Worm (Caenorhabditis elegans) whole organism, L3 larva: Measurements from ENCODE around the gene pigk-1.

Experiments used
- R02D3.7 ChIP-seq: fragments of 150-350 bp; optimal IDR thresholded peaks from 2 replicates; lab custom pipeline; 2014; ENCODE audit warnings: missing biosample characterization, missing genetic modification characterization
- ZK546.5 ChIP-seq: sonication (generic microtip); optimal IDR thresholded peaks from 2 replicates; lab custom pipeline; 2017; ENCODE audit warnings: missing biosample characterization, missing genetic modification characterization
- ama-1 ChIP-seq: fragments of 150-350 bp; optimal IDR thresholded peaks from 2 replicates; lab custom pipeline; 2018
- ceh-16 ChIP-seq: sonication (generic microtip); optimal IDR thresholded peaks from 2 replicates; lab custom pipeline; 2017; ENCODE audit warnings: missing biosample characterization, missing genetic modification characterization
- ceh-28 ChIP-seq: fragments of 150-350 bp; optimal IDR thresholded peaks from 2 replicates; lab custom pipeline; 2014; ENCODE audit warnings: missing biosample characterization, missing genetic modification reagents, missing genetic modification characterization
- ceh-82 ChIP-seq: fragments of 150-350 bp; optimal IDR thresholded peaks from 2 replicates; lab custom pipeline; 2014; ENCODE audit warnings: missing biosample characterization, missing genetic modification characterization
- daf-12 ChIP-seq: fragments of 150-350 bp; optimal IDR thresholded peaks from 2 replicates; lab custom pipeline; 2014; ENCODE audit warnings: missing biosample characterization, missing genetic modification reagents, missing genetic modification characterization
- egl-27 ChIP-seq: sonication (generic microtip); optimal IDR thresholded peaks from 4 replicates; lab custom pipeline; 2017; ENCODE audit warnings: missing biosample characterization, missing genetic modification reagents, missing genetic modification characterization
- egl-5 ChIP-seq: fragments of 150-350 bp; optimal IDR thresholded peaks from 2 replicates; lab custom pipeline; 2017; ENCODE audit warnings: missing biosample characterization, missing genetic modification reagents, missing genetic modification characterization, inconsistent platforms
- fkh-2 ChIP-seq: fragments of 150-350 bp; optimal IDR thresholded peaks from 2 replicates; lab custom pipeline; 2014; ENCODE audit warnings: missing biosample characterization, missing genetic modification reagents, missing genetic modification characterization
- lsy-12 ChIP-seq: sonication (generic microtip); optimal IDR thresholded peaks from 2 replicates; lab custom pipeline; 2016; ENCODE audit warnings: mild to moderate bottlenecking, missing genetic modification characterization, missing compliant biosample characterization
- nfya-1 ChIP-seq: sonication (generic microtip); optimal IDR thresholded peaks from 2 replicates; lab custom pipeline; 2017; ENCODE audit warnings: missing genetic modification characterization, mild to moderate bottlenecking, missing compliant biosample characterization, antibody characterized with exemption, moderate library complexity; ENCODE audit not compliant: insufficient read depth
- nhr-11 ChIP-seq: fragments of 150-350 bp; optimal IDR thresholded peaks from 2 replicates; lab custom pipeline; 2014; ENCODE audit warnings: missing biosample characterization, missing genetic modification characterization
- nhr-237 ChIP-seq: fragments of 150-350 bp; optimal IDR thresholded peaks from 2 replicates; lab custom pipeline; 2014; ENCODE audit warnings: missing biosample characterization, missing genetic modification characterization
- nhr-43 ChIP-seq: sonication (generic microtip); optimal IDR thresholded peaks from 2 replicates; lab custom pipeline; 2016; ENCODE audit warnings: mild to moderate bottlenecking, missing genetic modification characterization, missing compliant biosample characterization; ENCODE audit not compliant: poor library complexity, severe bottlenecking
- nhr-77 ChIP-seq: fragments of 150-350 bp; optimal IDR thresholded peaks from 2 replicates; lab custom pipeline; 2014; ENCODE audit warnings: missing biosample characterization, missing genetic modification characterization
- pqm-1 ChIP-seq: fragments of 150-350 bp; optimal IDR thresholded peaks from 2 replicates; lab custom pipeline; 2017; ENCODE audit warnings: missing biosample characterization, missing genetic modification characterization, inconsistent platforms
- unc-62 ChIP-seq: fragments of 150-350 bp; sonication (generic microtip); optimal IDR thresholded peaks from 4 replicates; lab custom pipeline; 2014; ENCODE audit warnings: missing biosample characterization, missing genetic modification reagents, missing genetic modification characterization

Gene pigk-1

ce11 chrIV:11070895-11071294 is 38.9 kb downstream of the pigk-1 start:
- peak; percentile 91 for TF ChIP-seq nhr-237 (tag; lab: Kevin White, UChicago)
- peak; percentile 49 for TF ChIP-seq nhr-43 (tag; lab: Kevin White, UChicago)

DNA sequence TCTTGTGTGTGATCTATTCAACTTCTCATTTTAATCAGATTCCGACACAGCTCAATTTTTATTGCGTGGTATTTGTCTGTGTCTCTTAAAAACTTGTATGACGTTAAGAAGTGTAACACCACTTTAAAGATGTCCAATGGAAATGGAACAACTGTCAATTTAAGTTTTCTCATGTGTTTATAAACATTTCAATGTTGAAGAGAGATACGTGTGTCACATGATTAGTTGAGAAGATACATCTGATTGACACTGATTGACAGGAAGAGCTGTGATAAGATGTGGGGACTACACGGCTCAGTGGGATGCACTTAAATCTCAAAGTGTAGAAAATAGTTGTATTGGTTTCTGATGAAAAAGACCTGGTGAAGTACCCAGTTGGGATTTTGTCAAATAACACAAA is 41.5 kb downstream of the pigk-1 start:
- peak; percentile 40 for TF ChIP-seq egl-5
- peak; percentile 83 for TF ChIP-seq unc-62
- no peak for TF ChIP-seq pqm-1
- TF ChIP-seq nfya-1 = peak; percentile 47
- TF ChIP-seq egl-27 (tag; lab: Kevin White, UChicago) = no peak
- peak; percentile 68 for TF ChIP-seq nhr-11 (tag; lab: Kevin White, UChicago)

- TF ChIP-seq nfya-1 (peak; percentile 4), nhr-77 (tag; lab: Kevin White, UChicago) (no peak)
Observed at ce11 chrIV:11067003-11067402, 42.8 kb downstream of the pigk-1 start, which contains the start of gene ttr-17. Gene ttr-17 (minus strand): TSS chrIV:11067026.

- TF ChIP-seq nfya-1 (peak; percentile 84), pqm-1 (no peak), R02D3.7 (tag; lab: Kevin White, UChicago) (no peak), ama-1 (lab: Kevin White, UChicago) (peak; percentile 55), ceh-16 (tag; lab: Kevin White, UChicago) (no peak), lsy-12 (tag; lab: Kevin White, UChicago) (no peak), egl-5 (peak; percentile 63)
- TF ChIP-seq, all 47 proteins: peak for 3
Observed at ce11 chrIV:11063962-11064361, 45.9 kb downstream of the pigk-1 start, which contains the start of gene ttr-16. Gene ttr-16 (minus strand): TSS chrIV:11064137.

ce11 chrIV:11062984-11063613 is 46.7 kb downstream of the pigk-1 start:
- TF ChIP-seq ceh-82 (peak; percentile 4), fkh-2 (no peak), ceh-28 (tag; lab: Kevin White, UChicago) (peak; percentile 41), ZK546.5 (tag; lab: Kevin White, UChicago) (no peak), nfya-1 (peak; percentile 32), daf-12 (peak; percentile 28)
